Worm (Caenorhabditis elegans): ENCODE results near the gene F26F4.9.

The F26F4.9 gene

ce11 chrIII:4912317-4912716 lies at the start of gene F26F4.9, which contains the start of gene cee-1:
TSS of gene F26F4.9 (minus strand) at chrIII:4912521.
TSS of gene cee-1 (plus strand) at chrIII:4912699.
- peak; percentile 36 for TF ChIP-seq cog-1 (tag; optimal IDR thresholded peaks at IDR 0.05)
- no peak for TF ChIP-seq ref-1 (GFP tag; conservative IDR thresholded peaks at IDR 0.05)

- no peak for TF ChIP-seq tab-1 (GFP tag; IDR thresholded peaks at IDR 0.05)
- TF ChIP-seq klf-2 (GFP tag; conservative IDR thresholded peaks at IDR 0.05), result no peak
- TF ChIP-seq T22C8.4 (GFP tag; IDR thresholded peaks at IDR 0.05), result no peak
- no peak for TF ChIP-seq ztf-23 (GFP tag; IDR thresholded peaks at IDR 0.05)
- TF ChIP-seq cog-1 (tag; optimal IDR thresholded peaks at IDR 0.05), result no peak
- TF ChIP-seq med-1 (GFP tag; optimal IDR thresholded peaks at IDR 0.05; ENCODE audit: insufficient read depth), result no peak
- no peak for TF ChIP-seq ref-1 (GFP tag; conservative IDR thresholded peaks at IDR 0.05)
- no peak for TF ChIP-seq ztf-29 (GFP tag; IDR thresholded peaks at IDR 0.05)
- no peak for TF ChIP-seq flt-1 (GFP tag; IDR thresholded peaks at IDR 0.05)
Measured at ce11 chrIII:4961281-4961680, 49.0 kb upstream of the F26F4.9 start.

ce11 chrIII:4960204-4960603 lies 47.9 kb upstream of the F26F4.9 start, which contains the start of gene C27F2.4:
TSS of gene C27F2.4 (minus strand) at chrIII:4960304.
- TF ChIP-seq cog-1 (tag; optimal IDR thresholded peaks at IDR 0.05) (no peak), ztf-23 (GFP tag; IDR thresholded peaks at IDR 0.05) (no peak), klf-2 (GFP tag; conservative IDR thresholded peaks at IDR 0.05) (no peak), ztf-29 (GFP tag; IDR thresholded peaks at IDR 0.05) (no peak), med-1 (GFP tag; optimal IDR thresholded peaks at IDR 0.05; ENCODE audit: insufficient read depth) (no peak), ref-1 (GFP tag; conservative IDR thresholded peaks at IDR 0.05) (no peak)

ce11 chrIII:4956566-4956965 lies 44.2 kb upstream of the F26F4.9 start, which contains the start of gene C26E6.1:
TSS of gene C26E6.1 (plus strand) at chrIII:4956866.
- TF ChIP-seq ztf-29 (GFP tag; IDR thresholded peaks at IDR 0.05), result no peak
- TF ChIP-seq T22C8.4 (GFP tag; IDR thresholded peaks at IDR 0.05), result no peak
- TF ChIP-seq ref-1 (GFP tag; conservative IDR thresholded peaks at IDR 0.05), result no peak
- no peak for TF ChIP-seq flt-1 (GFP tag; IDR thresholded peaks at IDR 0.05)
- no peak for TF ChIP-seq ztf-23 (GFP tag; IDR thresholded peaks at IDR 0.05)
- TF ChIP-seq tab-1 (GFP tag; IDR thresholded peaks at IDR 0.05), result no peak
- TF ChIP-seq klf-2 (GFP tag; conservative IDR thresholded peaks at IDR 0.05), result no peak

- TF ChIP-seq cog-1 (tag; optimal IDR thresholded peaks at IDR 0.05), result no peak
- no peak for TF ChIP-seq T22C8.4 (GFP tag; IDR thresholded peaks at IDR 0.05)
- TF ChIP-seq ztf-23 (GFP tag; IDR thresholded peaks at IDR 0.05), result no peak
- TF ChIP-seq ref-1 (GFP tag; conservative IDR thresholded peaks at IDR 0.05), result no peak
- no peak for TF ChIP-seq ztf-29 (GFP tag; IDR thresholded peaks at IDR 0.05)
- no peak for TF ChIP-seq klf-2 (GFP tag; conservative IDR thresholded peaks at IDR 0.05)
- no peak for TF ChIP-seq tab-1 (GFP tag; IDR thresholded peaks at IDR 0.05)
- TF ChIP-seq flt-1 (GFP tag; IDR thresholded peaks at IDR 0.05), result no peak
- no peak for TF ChIP-seq med-1 (GFP tag; optimal IDR thresholded peaks at IDR 0.05; ENCODE audit: insufficient read depth)
Measured at ce11 chrIII:4952970-4953369, 40.6 kb upstream of the F26F4.9 start.

ce11 chrIII:4951824-4952223 lies 39.5 kb upstream of the F26F4.9 start, which contains the start of gene flh-2:
TSS of gene flh-2 (plus strand) at chrIII:4952124.
- TF ChIP-seq flt-1 (GFP tag; IDR thresholded peaks at IDR 0.05) (no peak), T22C8.4 (GFP tag; IDR thresholded peaks at IDR 0.05) (no peak), ref-1 (GFP tag; conservative IDR thresholded peaks at IDR 0.05) (no peak), ztf-23 (GFP tag; IDR thresholded peaks at IDR 0.05) (no peak), ztf-29 (GFP tag; IDR thresholded peaks at IDR 0.05) (no peak), cog-1 (tag; optimal IDR thresholded peaks at IDR 0.05) (no peak), med-1 (GFP tag; optimal IDR thresholded peaks at IDR 0.05; ENCODE audit: insufficient read depth) (no peak), klf-2 (GFP tag; conservative IDR thresholded peaks at IDR 0.05) (no peak), tab-1 (GFP tag; IDR thresholded peaks at IDR 0.05) (no peak)

ce11 chrIII:4951210-4951609 lies 38.9 kb upstream of the F26F4.9 start:
- TF ChIP-seq med-1 (GFP tag; optimal IDR thresholded peaks at IDR 0.05; ENCODE audit: insufficient read depth), result no peak
- no peak for TF ChIP-seq ztf-29 (GFP tag; IDR thresholded peaks at IDR 0.05)
- no peak for TF ChIP-seq T22C8.4 (GFP tag; IDR thresholded peaks at IDR 0.05)
- no peak for TF ChIP-seq ref-1 (GFP tag; conservative IDR thresholded peaks at IDR 0.05)
- no peak for TF ChIP-seq flt-1 (GFP tag; IDR thresholded peaks at IDR 0.05)
- no peak for TF ChIP-seq ztf-23 (GFP tag; IDR thresholded peaks at IDR 0.05)
- no peak for TF ChIP-seq tab-1 (GFP tag; IDR thresholded peaks at IDR 0.05)
- TF ChIP-seq klf-2 (GFP tag; conservative IDR thresholded peaks at IDR 0.05), result no peak
- TF ChIP-seq cog-1 (tag; optimal IDR thresholded peaks at IDR 0.05), result no peak

ce11 chrIII:4950345-4950744 lies 38.0 kb upstream of the F26F4.9 start:
- TF ChIP-seq tab-1 (GFP tag; IDR thresholded peaks at IDR 0.05) (no peak), klf-2 (GFP tag; conservative IDR thresholded peaks at IDR 0.05) (no peak)

- TF ChIP-seq tab-1 (GFP tag; IDR thresholded peaks at IDR 0.05), result no peak
- no peak for TF ChIP-seq cog-1 (tag; optimal IDR thresholded peaks at IDR 0.05)
- no peak for TF ChIP-seq med-1 (GFP tag; optimal IDR thresholded peaks at IDR 0.05; ENCODE audit: insufficient read depth)
- 0 out of 2 replicates have a peak, but pooled peaks have one; percentile 45 for TF ChIP-seq ztf-23 (GFP tag; IDR thresholded peaks at IDR 0.05)
- TF ChIP-seq flt-1 (GFP tag; IDR thresholded peaks at IDR 0.05), result peak; percentile 66
Measured at ce11 chrIII:4948631-4949030, 36.3 kb upstream of the F26F4.9 start.

- peak; percentile 73 for TF ChIP-seq flt-1 (GFP tag; IDR thresholded peaks at IDR 0.05)
- TF ChIP-seq ztf-23 (GFP tag; IDR thresholded peaks at IDR 0.05), result peak; percentile 69; the same call in 1 of the 2 replicates
- TF ChIP-seq tab-1 (GFP tag; IDR thresholded peaks at IDR 0.05), result 0 out of 2 replicates have a peak, but pooled peaks have one; percentile 51
- TF ChIP-seq cog-1 (tag; optimal IDR thresholded peaks at IDR 0.05), result peak; percentile 56
- 0 out of 2 replicates have a peak, but pooled peaks have one; percentile 13 for TF ChIP-seq ref-1 (GFP tag; conservative IDR thresholded peaks at IDR 0.05)
- peak; percentile 38; the same call in 1 of the 2 replicates for TF ChIP-seq ztf-29 (GFP tag; IDR thresholded peaks at IDR 0.05)
- no peak for TF ChIP-seq klf-2 (GFP tag; conservative IDR thresholded peaks at IDR 0.05)
- TF ChIP-seq med-1 (GFP tag; optimal IDR thresholded peaks at IDR 0.05; ENCODE audit: insufficient read depth), result no peak
- TF ChIP-seq T22C8.4 (GFP tag; IDR thresholded peaks at IDR 0.05), result peak; percentile 12; the same call in 1 of the 2 replicates
Measured at ce11 chrIII:4947352-4947751, 35.0 kb upstream of the F26F4.9 start.
